Worm (Caenorhabditis elegans) whole organism, L3 larva: ENCODE measurements around the gene ZK994.6.

Source experiments
- ZK546.5 ChIP-seq: sonication (generic microtip); optimal IDR thresholded peaks from 2 replicates; lab custom pipeline; 2017; ENCODE audit warnings: missing biosample characterization, missing genetic modification characterization
- ceh-82 ChIP-seq: fragments of 150-350 bp; optimal IDR thresholded peaks from 2 replicates; lab custom pipeline; 2014; ENCODE audit warnings: missing biosample characterization, missing genetic modification characterization
- ceh-9 ChIP-seq: sonication (generic microtip); optimal IDR thresholded peaks from 2 replicates; lab custom pipeline; 2018; ENCODE audit warnings: missing biosample characterization, missing genetic modification characterization
- elt-2 ChIP-seq: sonication (generic microtip); optimal IDR thresholded peaks from 2 replicates; lab custom pipeline; 2016; ENCODE audit warnings: missing genetic modification reagents, mild to moderate bottlenecking, missing genetic modification characterization, missing compliant biosample characterization
- fos-1 ChIP-seq: fragments of 150-350 bp; optimal IDR thresholded peaks from 2 replicates; lab custom pipeline; 2014; ENCODE audit warnings: missing biosample characterization, missing genetic modification characterization
- hmg-11 ChIP-seq: sonication (generic microtip); optimal IDR thresholded peaks from 2 replicates; lab custom pipeline; 2016; ENCODE audit warnings: missing genetic modification characterization, missing compliant biosample characterization
- jun-1 ChIP-seq: fragments of 150-350 bp; optimal IDR thresholded peaks from 2 replicates; lab custom pipeline; 2014; ENCODE audit warnings: missing biosample characterization, missing genetic modification reagents, missing genetic modification characterization
- lin-15B ChIP-seq: fragments of 150-350 bp; optimal IDR thresholded peaks from 2 replicates; lab custom pipeline; 2014; ENCODE audit warnings: missing biosample characterization, missing genetic modification characterization
- lin-39 ChIP-seq: fragments of 150-350 bp; optimal IDR thresholded peaks from 2 replicates; lab custom pipeline; 2018; ENCODE audit warnings: missing biosample characterization, missing genetic modification reagents, missing genetic modification characterization
- lsy-12 ChIP-seq: sonication (generic microtip); optimal IDR thresholded peaks from 2 replicates; lab custom pipeline; 2016; ENCODE audit warnings: mild to moderate bottlenecking, missing genetic modification characterization, missing compliant biosample characterization
- nfya-1 ChIP-seq: sonication (generic microtip); optimal IDR thresholded peaks from 2 replicates; lab custom pipeline; 2017; ENCODE audit warnings: missing genetic modification characterization, mild to moderate bottlenecking, missing compliant biosample characterization, antibody characterized with exemption, moderate library complexity; ENCODE audit not compliant: insufficient read depth
- nhr-12 ChIP-seq: fragments of 150-350 bp; optimal IDR thresholded peaks from 2 replicates; lab custom pipeline; 2014; ENCODE audit warnings: missing biosample characterization, missing genetic modification characterization
- nhr-23 ChIP-seq: fragments of 150-350 bp; optimal IDR thresholded peaks from 2 replicates; lab custom pipeline; 2014; ENCODE audit warnings: missing biosample characterization, missing genetic modification reagents, missing genetic modification characterization
- nhr-237 ChIP-seq: fragments of 150-350 bp; optimal IDR thresholded peaks from 2 replicates; lab custom pipeline; 2014; ENCODE audit warnings: missing biosample characterization, missing genetic modification characterization
- nhr-25 ChIP-seq: sonication (generic microtip); optimal IDR thresholded peaks from 2 replicates; lab custom pipeline; 2017; ENCODE audit warnings: missing biosample characterization, missing genetic modification characterization
- nhr-77 ChIP-seq: fragments of 150-350 bp; optimal IDR thresholded peaks from 2 replicates; lab custom pipeline; 2014; ENCODE audit warnings: missing biosample characterization, missing genetic modification characterization
- tbx-2 ChIP-seq: sonication (generic microtip); optimal IDR thresholded peaks from 2 replicates; lab custom pipeline; 2016; ENCODE audit warnings: mild to moderate bottlenecking, missing genetic modification characterization, missing compliant biosample characterization
- zag-1 ChIP-seq: fragments of 150-350 bp; optimal IDR thresholded peaks from 2 replicates; lab custom pipeline; 2014; ENCODE audit warnings: missing biosample characterization, missing genetic modification characterization
- ztf-11 ChIP-seq: fragments of 150-350 bp; optimal IDR thresholded peaks from 2 replicates; lab custom pipeline; 2014; ENCODE audit warnings: missing biosample characterization, missing genetic modification characterization

Gene ZK994.6

DNA sequence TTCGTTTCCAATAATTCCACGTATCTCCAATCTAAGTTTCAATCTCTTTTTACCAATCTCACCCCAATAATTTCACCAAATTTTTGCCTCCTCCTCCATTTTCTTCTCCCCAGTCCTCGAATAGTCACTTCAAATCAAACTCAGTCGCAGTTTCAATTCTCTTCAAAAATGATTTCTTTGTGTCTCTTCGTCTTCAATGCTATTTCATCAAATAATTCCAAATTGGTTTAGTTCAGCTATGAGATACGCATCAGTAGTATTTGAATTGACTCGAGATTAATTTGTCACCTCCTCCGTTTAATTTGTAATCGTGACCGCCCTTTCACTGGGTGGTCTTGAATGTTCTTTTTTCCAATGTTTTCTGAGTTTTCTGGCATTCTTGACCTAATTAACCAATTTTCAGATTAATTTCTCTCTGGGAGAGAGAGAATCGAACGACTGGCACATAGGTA, 52.2 kb downstream of the ZK994.6 start, which contains the start of gene T23B12.11:
T23B12.11 (plus strand) TSS at position 402 of the 452 bp plus-strand sequence.
- no peak for TF ChIP-seq lin-15B
- no peak for TF ChIP-seq nhr-25 (tag; lab: Kevin White, UChicago)
- TF ChIP-seq nhr-23 = no peak
- no peak for TF ChIP-seq zag-1 (tag; lab: Kevin White, UChicago)
- TF ChIP-seq tbx-2 (tag; lab: Kevin White, UChicago) = no peak
- no peak for TF ChIP-seq nhr-12
- no peak for TF ChIP-seq nhr-237 (tag; lab: Kevin White, UChicago)
- no peak for TF ChIP-seq jun-1 (tag; lab: Kevin White, UChicago)
- no peak for TF ChIP-seq ceh-82
- TF ChIP-seq ZK546.5 = no peak
- no peak for TF ChIP-seq lin-39 (tag; lab: Kevin White, UChicago)
- no peak for TF ChIP-seq elt-2
- TF ChIP-seq hmg-11 (tag; lab: Kevin White, UChicago) = no peak
- TF ChIP-seq nhr-77 (tag; lab: Kevin White, UChicago) = no peak
- no peak for TF ChIP-seq lsy-12 (tag; lab: Kevin White, UChicago)
- TF ChIP-seq nfya-1 = no peak
- no peak for TF ChIP-seq ztf-11 (tag; lab: Kevin White, UChicago)
- TF ChIP-seq ceh-9 (tag; lab: Kevin White, UChicago) = no peak
- TF ChIP-seq fos-1 = no peak
- TF ChIP-seq, all 47 proteins: peak for 0
